Fruit fly (Drosophila melanogaster) whole organism, prepupa: ENCODE results near the gene Mst98Ca.

Source experiments
- CG10631 ChIP-seq: fragments of 200-800 bp; sonication (Bioruptor generic); optimal IDR thresholded peaks from 2 replicates; lab custom pipeline; 2016; ENCODE audit warnings: missing biosample characterization, missing genetic modification characterization
- CG10669 ChIP-seq: fragments of 200-800 bp; sonication (Bioruptor generic); optimal IDR thresholded peaks from 3 replicates; lab custom pipeline; 2018; ENCODE audit warnings: missing biosample characterization, mild to moderate bottlenecking, missing genetic modification characterization, moderate library complexity
- CG11294 ChIP-seq: fragments of 200-800 bp; sonication (Bioruptor generic); IDR thresholded peaks from 2 replicates; pipeline ENCODE4 v1.3.6; 2022; ENCODE audit warnings: missing biosample characterization, missing genetic modification characterization
- CG11762 ChIP-seq: fragments of 200-800 bp; sonication (Bioruptor generic); optimal IDR thresholded peaks from 3 replicates; lab custom pipeline; 2016; ENCODE audit warnings: missing biosample characterization, missing genetic modification characterization; ENCODE audit not compliant: insufficient read depth
- CG15336 ChIP-seq: fragments of 200-800 bp; sonication (Bioruptor generic); IDR thresholded peaks from 2 replicates; pipeline ENCODE4 v1.3.6; 2022; ENCODE audit warnings: missing biosample characterization, missing genetic modification characterization
- CG1621 ChIP-seq: fragments of 200-800 bp; sonication (Bioruptor generic); optimal IDR thresholded peaks from 3 replicates; lab custom pipeline; 2018; ENCODE audit warnings: missing biosample characterization, mild to moderate bottlenecking, missing genetic modification characterization
- CG16779 ChIP-seq: fragments of 200-800 bp; sonication (Bioruptor generic); optimal IDR thresholded peaks from 3 replicates; lab custom pipeline; 2017; ENCODE audit warnings: missing biosample characterization, mild to moderate bottlenecking, missing genetic modification characterization
- CG32006 ChIP-seq: fragments of 200-800 bp; sonication (Bioruptor generic); optimal IDR thresholded peaks from 3 replicates; lab custom pipeline; 2017; ENCODE audit warnings: missing biosample characterization, mild to moderate bottlenecking, missing genetic modification characterization
- CG3919 ChIP-seq: fragments of 200-800 bp; sonication (Bioruptor generic); optimal IDR thresholded peaks from 3 replicates; lab custom pipeline; 2016; ENCODE audit warnings: missing biosample characterization, missing genetic modification characterization
- CG6163 ChIP-seq: fragments of 200-800 bp; sonication (Bioruptor generic); IDR thresholded peaks from 3 replicates; pipeline ENCODE4 v1.3.6; 2022; ENCODE audit warnings: missing biosample characterization, missing genetic modification characterization
- CG6792 ChIP-seq: fragments of 200-800 bp; sonication (Bioruptor generic); optimal IDR thresholded peaks from 3 replicates; lab custom pipeline; 2016; ENCODE audit warnings: missing biosample characterization, missing genetic modification characterization
- CG6854 ChIP-seq: fragments of 200-800 bp; sonication (Bioruptor generic); optimal IDR thresholded peaks from 2 replicates; lab custom pipeline; 2017; ENCODE audit warnings: missing biosample characterization, mild to moderate bottlenecking, missing genetic modification characterization
- CG7368 ChIP-seq: fragments of 200-800 bp; sonication (Bioruptor generic); optimal IDR thresholded peaks from 3 replicates; lab custom pipeline; 2016; ENCODE audit warnings: missing biosample characterization, missing genetic modification characterization
- CG8119 ChIP-seq: fragments of 200-800 bp; sonication (Bioruptor generic); IDR thresholded peaks from 3 replicates; pipeline ENCODE4 v1.3.6; 2022; ENCODE audit warnings: missing biosample characterization, missing genetic modification characterization
- CG8319 ChIP-seq: fragments of 200-800 bp; sonication (Bioruptor generic); optimal IDR thresholded peaks from 3 replicates; lab custom pipeline; 2016; ENCODE audit warnings: missing biosample characterization, missing genetic modification characterization
- CG8632 ChIP-seq: fragments of 200-800 bp; sonication (Bioruptor generic); optimal IDR thresholded peaks from 3 replicates; lab custom pipeline; 2016; ENCODE audit warnings: missing biosample characterization, missing genetic modification characterization
- CG9139 ChIP-seq: fragments of 200-800 bp; sonication (Bioruptor generic); optimal IDR thresholded peaks from 3 replicates; lab custom pipeline; 2017; ENCODE audit warnings: missing biosample characterization, mild to moderate bottlenecking, missing genetic modification characterization
- Eip75B ChIP-seq: fragments of 200-800 bp; sonication (Bioruptor generic); optimal IDR thresholded peaks from 3 replicates; lab custom pipeline; 2016; ENCODE audit warnings: missing biosample characterization, missing genetic modification characterization
- Eip93F ChIP-seq: fragments of 200-800 bp; sonication (Bioruptor generic); optimal IDR thresholded peaks from 2 replicates; lab custom pipeline; 2016; ENCODE audit warnings: missing biosample characterization, mild to moderate bottlenecking, missing genetic modification characterization
- Ets21C ChIP-seq: fragments of 200-800 bp; sonication (Bioruptor generic); optimal IDR thresholded peaks from 3 replicates; lab custom pipeline; 2016; ENCODE audit warnings: missing biosample characterization, missing genetic modification characterization
- Ets96B ChIP-seq: fragments of 200-800 bp; optimal IDR thresholded peaks from 2 replicates; lab custom pipeline; 2019; ENCODE audit warnings: missing biosample characterization, mild to moderate bottlenecking, missing genetic modification characterization, moderate library complexity
- Gug ChIP-seq: fragments of 200-800 bp; sonication (Bioruptor generic); IDR thresholded peaks from 2 replicates; pipeline ENCODE4 v1.3.6; 2022; ENCODE audit warnings: missing biosample characterization, missing genetic modification characterization
- Hr39 ChIP-seq: fragments of 200-800 bp; sonication (Bioruptor generic); optimal IDR thresholded peaks from 2 replicates; lab custom pipeline; 2016; ENCODE audit warnings: missing biosample characterization, missing genetic modification characterization
- Lpt ChIP-seq: fragments of 200-800 bp; sonication (Bioruptor generic); optimal IDR thresholded peaks from 3 replicates; lab custom pipeline; 2016; ENCODE audit warnings: missing biosample characterization, missing genetic modification characterization
- Met ChIP-seq: fragments of 200-800 bp; sonication (Bioruptor generic); optimal IDR thresholded peaks from 3 replicates; lab custom pipeline; 2016; ENCODE audit warnings: missing biosample characterization, missing genetic modification characterization
- OdsH ChIP-seq: fragments of 200-800 bp; sonication (Bioruptor generic); optimal IDR thresholded peaks from 3 replicates; lab custom pipeline; 2016; ENCODE audit warnings: missing biosample characterization, missing genetic modification characterization
- Sox14 ChIP-seq: fragments of 200-800 bp; sonication (Bioruptor generic); optimal IDR thresholded peaks from 3 replicates; lab custom pipeline; 2016; ENCODE audit warnings: missing biosample characterization, missing genetic modification characterization
- achi ChIP-seq: fragments of 200-800 bp; sonication (Bioruptor generic); optimal IDR thresholded peaks from 3 replicates; lab custom pipeline; 2016; ENCODE audit warnings: missing biosample characterization, missing genetic modification characterization
- acj6 ChIP-seq: fragments of 200-800 bp; sonication (Bioruptor generic); optimal IDR thresholded peaks from 3 replicates; lab custom pipeline; 2016; ENCODE audit warnings: missing biosample characterization, missing genetic modification characterization
- cyc ChIP-seq: fragments of 200-800 bp; sonication (Bioruptor generic); optimal IDR thresholded peaks from 3 replicates; lab custom pipeline; 2016; ENCODE audit warnings: missing biosample characterization, missing genetic modification characterization
- dac ChIP-seq: fragments of 200-800 bp; sonication (Bioruptor generic); optimal IDR thresholded peaks from 2 replicates; lab custom pipeline; 2017; ENCODE audit warnings: missing biosample characterization, mild to moderate bottlenecking, missing genetic modification characterization
- dsx ChIP-seq: fragments of 200-800 bp; optimal IDR thresholded peaks from 3 replicates; lab custom pipeline; 2019; ENCODE audit warnings: missing biosample characterization, mild to moderate bottlenecking, missing genetic modification characterization, moderate library complexity; ENCODE audit not compliant: poor library complexity, severe bottlenecking
- eg ChIP-seq: fragments of 200-800 bp; sonication (Bioruptor generic); IDR thresholded peaks from 3 replicates; pipeline ENCODE4 v1.3.6; 2022; ENCODE audit warnings: missing biosample characterization, missing genetic modification characterization
- esn ChIP-seq: fragments of 200-800 bp; sonication (Bioruptor generic); optimal IDR thresholded peaks from 2 replicates; lab custom pipeline; 2016; ENCODE audit warnings: missing biosample characterization, mild to moderate bottlenecking, missing genetic modification characterization, moderate library complexity
- fd59A ChIP-seq: fragments of 200-800 bp; sonication (Bioruptor generic); optimal IDR thresholded peaks from 2 replicates; lab custom pipeline; 2017; ENCODE audit warnings: missing biosample characterization, mild to moderate bottlenecking, missing genetic modification characterization, missing genetic modification reagents
- fd85E ChIP-seq: fragments of 200-800 bp; sonication (Bioruptor generic); optimal IDR thresholded peaks from 3 replicates; lab custom pipeline; 2016; ENCODE audit warnings: missing biosample characterization, missing genetic modification characterization
- fkh ChIP-seq: fragments of 200-800 bp; sonication (Bioruptor generic); optimal IDR thresholded peaks from 3 replicates; lab custom pipeline; 2017; ENCODE audit warnings: missing biosample characterization, mild to moderate bottlenecking, missing genetic modification characterization, moderate library complexity
- lz ChIP-seq: fragments of 200-800 bp; sonication (Bioruptor generic); optimal IDR thresholded peaks from 3 replicates; lab custom pipeline; 2016; ENCODE audit warnings: missing biosample characterization, missing genetic modification characterization
- net ChIP-seq: fragments of 200-800 bp; sonication (Bioruptor generic); optimal IDR thresholded peaks from 3 replicates; lab custom pipeline; 2016; ENCODE audit warnings: missing biosample characterization, missing genetic modification characterization
- pdm3 ChIP-seq: fragments of 200-800 bp; sonication (Bioruptor generic); optimal IDR thresholded peaks from 3 replicates; lab custom pipeline; 2016; ENCODE audit warnings: missing biosample characterization, missing genetic modification characterization
- salr ChIP-seq, 2 experiments: fragments of 200-800 bp; sonication (Bioruptor generic); optimal IDR thresholded peaks; 3 replicates each; lab custom pipeline; 2016 to 2018; ENCODE audit warnings: missing biosample characterization in 2 of 2, missing genetic modification characterization in 2 of 2, mild to moderate bottlenecking in 1 of 2
- ss ChIP-seq, 2 experiments: fragments of 200-800 bp; sonication (Bioruptor generic); optimal IDR thresholded peaks; 2 replicates in 1 of 2; 3 replicates in 1 of 2; lab custom pipeline; 2017 to 2018; ENCODE audit warnings: mild to moderate bottlenecking in 2 of 2, missing biosample characterization in 2 of 2, missing genetic modification characterization in 2 of 2, moderate library complexity in 1 of 2
- svp ChIP-seq: fragments of 200-800 bp; sonication (Bioruptor generic); peaks from one replicate; lab custom pipeline; 2016; ENCODE audit warnings: missing biosample characterization, missing genetic modification characterization
- vri ChIP-seq: fragments of 200-800 bp; sonication (Bioruptor generic); optimal IDR thresholded peaks from 3 replicates; lab custom pipeline; 2016; ENCODE audit warnings: missing biosample characterization, mild to moderate bottlenecking, missing genetic modification characterization

Gene Mst98Ca

DNA sequence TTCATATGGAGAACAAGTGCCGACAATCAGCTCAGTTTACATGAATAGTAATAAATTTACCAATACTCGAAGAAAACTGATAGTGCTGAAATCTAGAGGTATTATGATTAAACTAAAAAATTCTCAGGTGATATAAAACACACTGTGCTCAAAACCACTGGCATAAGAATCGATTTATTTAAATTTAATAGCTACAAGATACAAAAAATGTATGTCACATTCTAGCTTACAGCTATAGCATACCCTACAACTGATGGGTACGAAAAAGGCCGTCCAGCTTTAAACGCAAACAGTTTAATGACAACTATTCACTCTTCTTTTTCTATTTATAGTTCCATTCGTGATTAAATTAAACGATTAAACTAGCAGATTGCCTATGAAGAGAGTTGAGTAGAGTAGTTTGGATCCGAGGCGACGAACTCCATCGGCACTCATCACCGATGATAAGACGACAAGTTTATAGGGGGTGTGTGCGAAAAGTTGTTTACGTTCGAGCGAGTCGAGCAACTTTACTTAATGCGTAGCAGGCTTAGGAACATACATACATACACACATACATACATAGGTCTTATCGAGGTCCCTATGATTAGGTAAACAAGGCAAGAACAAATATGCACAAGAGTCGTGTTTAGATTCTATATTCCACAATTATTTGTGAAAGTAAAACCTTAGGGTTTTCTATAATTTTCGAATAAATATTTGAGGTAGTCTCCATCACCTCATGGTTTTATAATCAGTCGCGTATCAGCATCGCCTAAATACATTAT lies 37.8 kb downstream of the Mst98Ca start (continued):
- TF ChIP-seq net (GFP tag; lab: Kevin White, UChicago) (peak; percentile 79), CG8119 (peak; percentile 82), CG6854 (no peak), fkh (GFP tag; lab: Kevin White, UChicago) (peak; percentile 95), CG15336 (GFP tag; lab: Robert Waterston, UW) (peak; percentile 86), CG8632 (GFP tag; lab: Kevin White, UChicago) (peak; percentile 16), CG8319 (no peak), CG10669 (GFP tag; lab: Kevin White, UChicago) (peak; percentile 79), fd85E (GFP tag; lab: Kevin White, UChicago) (no peak), cyc (GFP tag; lab: Kevin White, UChicago) (no peak), CG16779 (no peak), Met (GFP tag; lab: Kevin White, UChicago) (no peak), svp (GFP tag; lab: Kevin White, UChicago) (peak; percentile 55), ss (GFP tag; optimal IDR thresholded peaks at IDR 0.05; lab: Kevin White, UChicago) (peak; percentile 30 to 67), CG6792 (GFP tag; lab: Kevin White, UChicago) (peak; percentile 17), CG11294 (peak; percentile 87), Ets96B (peak; percentile 84), Ets21C (GFP tag; lab: Kevin White, UChicago) (no peak), achi (GFP tag; lab: Kevin White, UChicago) (peak; percentile 71), Hr39 (GFP tag; lab: Kevin White, UChicago) (peak; percentile 21), CG11762 (GFP tag; lab: Kevin White, UChicago) (peak; percentile 63), CG9139 (GFP tag; lab: Kevin White, UChicago) (no peak), lz (peak; percentile 26), acj6 (peak; percentile 83), Gug (peak; percentile 89), CG10631 (GFP tag; lab: Kevin White, UChicago) (peak; percentile 70)

DNA sequence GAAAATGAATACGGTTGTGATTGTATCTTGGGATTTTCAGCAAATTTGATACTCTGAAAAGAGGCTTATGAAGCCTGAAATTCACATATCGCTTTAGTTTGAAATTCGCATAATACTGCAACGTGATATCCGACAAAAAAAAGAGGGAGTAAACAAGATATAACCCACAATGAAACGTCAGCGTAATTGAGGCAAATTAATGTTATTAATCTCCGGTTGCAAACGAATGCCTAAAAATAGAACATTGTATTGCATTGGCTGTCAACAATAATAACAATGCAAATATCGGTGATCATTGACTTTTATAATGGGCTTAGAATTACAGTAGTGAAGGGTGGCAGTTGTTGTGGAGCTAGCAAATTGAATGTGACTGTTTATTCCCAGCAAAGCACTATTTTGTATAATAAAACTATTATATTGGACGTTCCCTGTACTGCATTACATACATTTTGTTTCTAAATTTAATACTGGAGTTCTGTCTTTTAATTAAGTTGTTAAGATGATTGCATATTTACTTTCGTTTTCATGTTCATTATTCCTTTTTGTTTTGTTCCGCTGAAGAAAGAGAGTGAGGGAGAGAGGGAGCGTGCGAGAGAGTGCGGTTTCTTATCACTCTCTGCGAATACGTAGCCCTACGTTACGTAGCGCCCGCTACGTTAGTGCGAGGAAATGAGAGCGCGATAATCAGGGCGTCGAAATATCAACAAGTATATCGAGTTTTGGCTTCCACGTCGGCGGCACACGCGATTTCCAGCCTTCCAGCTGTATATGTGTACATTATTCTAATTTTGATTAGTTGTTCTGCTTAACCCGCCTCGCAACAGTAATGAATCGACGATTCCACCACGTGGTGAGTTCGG lies 39.4 kb downstream of the Mst98Ca start:
- no peak for TF ChIP-seq Eip93F
- no peak for TF ChIP-seq esn
- no peak for TF ChIP-seq salr (GFP tag; optimal IDR thresholded peaks at IDR 0.05; lab: Kevin White, UChicago)
- TF ChIP-seq OdsH (GFP tag; lab: Kevin White, UChicago), result peak; percentile 21
- TF ChIP-seq Ets21C (GFP tag; lab: Kevin White, UChicago), result no peak
- TF ChIP-seq CG8319, result no peak
- no peak for TF ChIP-seq achi (GFP tag; lab: Kevin White, UChicago)
- TF ChIP-seq CG16779, result no peak
- peak; percentile 7 for TF ChIP-seq CG32006 (GFP tag; lab: Kevin White, UChicago)
- no peak for TF ChIP-seq CG11294
- TF ChIP-seq CG6854, result peak; percentile 28
- TF ChIP-seq fd59A (GFP tag; lab: Kevin White, UChicago), result no peak
- TF ChIP-seq CG8632 (GFP tag; lab: Kevin White, UChicago), result peak; percentile 23
- TF ChIP-seq Eip75B, result peak; percentile 10
- TF ChIP-seq Ets96B, result no peak
- peak; percentile 60 for TF ChIP-seq vri (GFP tag; lab: Kevin White, UChicago)
- TF ChIP-seq acj6, result peak; percentile 20
- peak; percentile 13 for TF ChIP-seq Met (GFP tag; lab: Kevin White, UChicago)
- peak; percentile 32; the same call in 1 of the 3 replicates for TF ChIP-seq CG8119
- no peak; the same call in 2 of the 3 replicates for TF ChIP-seq eg (GFP tag; lab: Robert Waterston, UW)
- peak; percentile 18 for TF ChIP-seq svp (GFP tag; lab: Kevin White, UChicago)
- TF ChIP-seq dsx (GFP tag; lab: Kevin White, UChicago), result peak; percentile 10
- no peak for TF ChIP-seq pdm3 (GFP tag; lab: Kevin White, UChicago)
- TF ChIP-seq dac, result no peak
- TF ChIP-seq net (GFP tag; lab: Kevin White, UChicago), result no peak
- TF ChIP-seq CG3919 (GFP tag; lab: Kevin White, UChicago), result peak; percentile 25
- TF ChIP-seq fd85E (GFP tag; lab: Kevin White, UChicago), result no peak
- TF ChIP-seq Sox14 (GFP tag; lab: Kevin White, UChicago), result no peak
- no peak for TF ChIP-seq CG1621
- peak; percentile 56; the same call in 2 of the 3 replicates for TF ChIP-seq CG6163 (GFP tag; lab: Robert Waterston, UW)
- no peak for TF ChIP-seq CG6792 (GFP tag; lab: Kevin White, UChicago)
- no peak for TF ChIP-seq CG10631 (GFP tag; lab: Kevin White, UChicago)
- TF ChIP-seq CG7368 (GFP tag; lab: Kevin White, UChicago), result no peak
- no peak for TF ChIP-seq CG10669 (GFP tag; lab: Kevin White, UChicago)
- TF ChIP-seq Lpt, result no peak
